Worm (Caenorhabditis elegans) whole organism, young adult: ENCODE data around the gene Y55F3BR.6.

Experiments
- B0261.1 ChIP-seq: sonication (generic microtip); optimal IDR thresholded peaks from 2 replicates; lab custom pipeline; 2016; ENCODE audit warnings: mild to moderate bottlenecking, missing genetic modification characterization, moderate library complexity, missing compliant biosample characterization
- F33H1.4 ChIP-seq: fragments of 200-800 bp; sonication (Bioruptor generic); IDR thresholded peaks from 2 replicates; pipeline ENCODE4 v1.3.6; 2022; ENCODE audit warnings: missing genetic modification reagents, missing genetic modification characterization, missing compliant biosample characterization
- F52B5.7 ChIP-seq: sonication (generic microtip); optimal IDR thresholded peaks from 2 replicates; lab custom pipeline; 2016; ENCODE audit warnings: mild to moderate bottlenecking, missing genetic modification characterization, missing compliant biosample characterization
- bed-1 ChIP-seq: fragments of 200-800 bp; sonication (Bioruptor generic); IDR thresholded peaks from 2 replicates; pipeline ENCODE4 v1.3.6; 2022; ENCODE audit warnings: missing genetic modification reagents, missing genetic modification characterization, missing compliant biosample characterization
- dox-1 ChIP-seq: fragments of 200-800 bp; sonication (Bioruptor generic); IDR thresholded peaks from 2 replicates; pipeline ENCODE4 v1.3.6; 2022; ENCODE audit warnings: missing genetic modification reagents, missing genetic modification characterization, missing compliant biosample characterization
- egl-18 ChIP-seq: fragments of 200-800 bp; sonication (Bioruptor generic); IDR thresholded peaks from 2 replicates; pipeline ENCODE4 v1.3.6; 2022; ENCODE audit warnings: missing genetic modification reagents, missing genetic modification characterization, missing compliant biosample characterization
- madf-8 ChIP-seq: fragments of 200-800 bp; sonication (Bioruptor generic); conservative IDR thresholded peaks from 2 replicates; pipeline ENCODE4 v1.3.6; 2022; ENCODE audit warnings: missing genetic modification reagents, missing genetic modification characterization, missing compliant biosample characterization
- mes-4 ChIP-seq: sonication (generic microtip); optimal IDR thresholded peaks from 2 replicates; lab custom pipeline; 2016; ENCODE audit warnings: missing genotype, missing genetic modification characterization, missing compliant biosample characterization
- mxl-1 ChIP-seq: sonication (generic microtip); optimal IDR thresholded peaks from 2 replicates; lab custom pipeline; 2016; ENCODE audit warnings: missing genetic modification characterization, missing compliant biosample characterization
- sdz-38 ChIP-seq: sonication (generic microtip); optimal IDR thresholded peaks from 2 replicates; lab custom pipeline; 2016; ENCODE audit warnings: missing genotype, missing genetic modification characterization, missing compliant biosample characterization
- unc-130 ChIP-seq: sonication (generic microtip); optimal IDR thresholded peaks from 2 replicates; lab custom pipeline; 2016; ENCODE audit warnings: missing genetic modification reagents, missing genetic modification characterization, missing compliant biosample characterization

DNA sequence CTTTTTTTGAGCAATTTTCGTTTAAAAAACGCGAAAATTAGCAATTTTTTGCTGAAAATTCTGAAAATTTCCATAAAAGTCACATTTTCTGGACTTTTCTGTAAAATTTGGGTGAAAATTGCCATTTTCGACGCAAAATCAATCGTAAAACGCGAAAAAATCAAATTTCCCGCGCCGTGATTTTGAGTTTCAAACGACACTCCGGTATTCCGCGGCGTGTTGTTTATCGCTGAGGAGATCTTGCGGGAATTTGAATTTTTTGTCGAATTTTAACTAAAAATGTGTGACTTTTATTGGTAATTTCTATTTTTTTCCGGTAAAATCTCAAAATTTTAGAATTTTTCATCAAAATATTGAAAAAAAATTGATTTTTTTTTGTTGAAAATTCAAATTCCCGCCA, 40.8 kb downstream of the Y55F3BR.6 start:
- TF ChIP-seq sdz-38 (no peak), mxl-1 (tag; lab: Kevin White, UChicago) (no peak), egl-18 (GFP tag; lab: Robert Waterston, UW) (no peak), unc-130 (GFP tag; lab: Kevin White, UChicago) (no peak), B0261.1 (tag; lab: Kevin White, UChicago) (no peak), bed-1 (GFP tag; lab: Robert Waterston, UW) (no peak), madf-8 (GFP tag; lab: Robert Waterston, UW) (no peak), dox-1 (GFP tag; lab: Robert Waterston, UW) (no peak), mes-4 (no peak), F52B5.7 (no peak), F33H1.4 (GFP tag; lab: Robert Waterston, UW) (no peak)
